Worm (Caenorhabditis elegans): ENCODE measurements around the gene best-20.

ce11 chrIV:3766589-3766988 lies 10.6 kb downstream of the best-20 start, which contains the start of gene vab-2:
- TF ChIP-seq lsy-12 (tag; optimal IDR thresholded peaks at IDR 0.05) (no peak), ceh-82 (tag; optimal IDR thresholded peaks at IDR 0.05) (no peak), daf-12 (tag; optimal IDR thresholded peaks at IDR 0.05) (no peak), nhr-67 (tag; optimal IDR thresholded peaks at IDR 0.05) (no peak), unc-62 (GFP tag; optimal IDR thresholded peaks at IDR 0.05) (no peak), nhr-25 (tag; optimal IDR thresholded peaks at IDR 0.05) (no peak), ama-1 (optimal IDR thresholded peaks at IDR 0.05) (no peak), nhr-11 (tag; optimal IDR thresholded peaks at IDR 0.05) (no peak)
